Worm (Caenorhabditis elegans) whole organism, young adult: ENCODE measurements around the gene F22F1.2.
"Not testable (repeated sequence)": the region's sequence is repeated elsewhere in the genome, so short reads cannot be mapped to it uniquely, and the experiment has no call there.

Experiments
- B0035.1 ChIP-seq: sonication (generic microtip); optimal IDR thresholded peaks from 2 replicates; lab custom pipeline; 2016; ENCODE audit warnings: missing genetic modification characterization, mild to moderate bottlenecking, missing compliant biosample characterization, missing genotype, missing genetic modification reagents
- B0261.1 ChIP-seq: sonication (generic microtip); optimal IDR thresholded peaks from 2 replicates; lab custom pipeline; 2016; ENCODE audit warnings: mild to moderate bottlenecking, missing genetic modification characterization, moderate library complexity, missing compliant biosample characterization
- D2030.7 ChIP-seq: fragments of 200-800 bp; sonication (Bioruptor generic); IDR thresholded peaks from 2 replicates; pipeline ENCODE4 v1.3.6; 2022; ENCODE audit warnings: missing genetic modification reagents, missing genetic modification characterization, missing compliant biosample characterization
- F23B12.7 ChIP-seq: sonication (generic microtip); optimal IDR thresholded peaks from 2 replicates; lab custom pipeline; 2017; ENCODE audit warnings: missing genetic modification characterization, mild to moderate bottlenecking, missing compliant biosample characterization, antibody characterized with exemption, moderate library complexity; ENCODE audit not compliant: insufficient read depth
- F52B5.7 ChIP-seq: sonication (generic microtip); optimal IDR thresholded peaks from 2 replicates; lab custom pipeline; 2016; ENCODE audit warnings: mild to moderate bottlenecking, missing genetic modification characterization, missing compliant biosample characterization
- T07F8.4 ChIP-seq: sonication (generic microtip); optimal IDR thresholded peaks from 2 replicates; lab custom pipeline; 2016; ENCODE audit warnings: mild to moderate bottlenecking, missing genetic modification characterization, moderate library complexity, missing compliant biosample characterization
- ZK185.1 ChIP-seq: sonication (generic microtip); optimal IDR thresholded peaks from 2 replicates; lab custom pipeline; 2016; ENCODE audit warnings: mild to moderate bottlenecking, missing genetic modification characterization, missing compliant biosample characterization; ENCODE audit not compliant: poor library complexity, severe bottlenecking
- ama-1 ChIP-seq, 3 experiments: fragments of 150-350 bp in 1 of 3; sonication (generic microtip) in 2 of 3; optimal IDR thresholded peaks; 2 replicates each; lab custom pipeline; 2014 to 2018; ENCODE audit warnings: missing biosample characterization in 2 of 3, missing genetic modification characterization in 2 of 3, missing genetic modification reagents in 2 of 3
- aptf-3 ChIP-seq: fragments of 200-800 bp; sonication (Bioruptor generic); IDR thresholded peaks from 2 replicates; pipeline ENCODE4 v1.3.6; 2022; ENCODE audit warnings: missing genetic modification characterization, missing compliant biosample characterization
- atf-7 ChIP-seq: sonication (generic microtip); optimal IDR thresholded peaks from 2 replicates; lab custom pipeline; 2017; ENCODE audit warnings: mild to moderate bottlenecking, missing genetic modification characterization, missing compliant biosample characterization
- athp-1 ChIP-seq: sonication (generic microtip); optimal IDR thresholded peaks from 2 replicates; lab custom pipeline; 2017; ENCODE audit warnings: mild to moderate bottlenecking, missing genetic modification characterization, missing compliant biosample characterization
- attf-5 ChIP-seq: fragments of 200-800 bp; sonication (Bioruptor generic); optimal IDR thresholded peaks from 2 replicates; lab custom pipeline; 2018; ENCODE audit warnings: mild to moderate bottlenecking, missing genetic modification characterization, missing compliant biosample characterization
- cebp-1 ChIP-seq, 2 experiments: fragments of 200-800 bp in 1 of 2; sonication (Bioruptor generic) in 1 of 2; sonication (generic microtip) in 1 of 2; IDR thresholded peaks in 1 of 2; optimal IDR thresholded peaks in 1 of 2; 2 replicates each; pipeline versions ENCODE4 v1.3.6 to Lab custom; 2017 to 2022; ENCODE audit warnings: missing compliant biosample characterization in 2 of 2, missing genetic modification characterization in 2 of 2, mild to moderate bottlenecking in 1 of 2, missing genetic modification reagents in 1 of 2, moderate library complexity in 1 of 2
- die-1 ChIP-seq: sonication (generic microtip); optimal IDR thresholded peaks from 2 replicates; lab custom pipeline; 2016; ENCODE audit warnings: missing genotype, mild to moderate bottlenecking, missing genetic modification characterization, missing compliant biosample characterization
- dox-1 ChIP-seq: fragments of 200-800 bp; sonication (Bioruptor generic); IDR thresholded peaks from 2 replicates; pipeline ENCODE4 v1.3.6; 2022; ENCODE audit warnings: missing genetic modification reagents, missing genetic modification characterization, missing compliant biosample characterization
- him-1 ChIP-seq: sonication (generic microtip); optimal IDR thresholded peaks from 2 replicates; lab custom pipeline; 2016; ENCODE audit warnings: missing genotype, missing genetic modification reagents, missing genetic modification characterization, missing compliant biosample characterization
- hmg-1.2 ChIP-seq: fragments of 200-800 bp; sonication (Bioruptor generic); IDR thresholded peaks from 2 replicates; pipeline ENCODE4 v1.3.6; 2022; ENCODE audit warnings: missing genetic modification reagents, missing genetic modification characterization, missing compliant biosample characterization
- let-607 ChIP-seq, 2 experiments: fragments of 200-800 bp in 1 of 2; sonication (Bioruptor generic) in 1 of 2; sonication (generic microtip) in 1 of 2; optimal IDR thresholded peaks; 2 replicates each; lab custom pipeline; 2016 to 2018; ENCODE audit warnings: mild to moderate bottlenecking in 2 of 2, missing compliant biosample characterization in 2 of 2, missing genetic modification characterization in 2 of 2, moderate library complexity in 2 of 2, missing genotype in 1 of 2
- lin-26 ChIP-seq: fragments of 200-800 bp; sonication (Bioruptor generic); IDR thresholded peaks from 2 replicates; pipeline ENCODE4 v1.3.6; 2022; ENCODE audit warnings: missing genetic modification reagents, missing genetic modification characterization, missing compliant biosample characterization
- lin-35 ChIP-seq, 3 experiments: fragments of 150-350 bp in 2 of 3; sonication (generic microtip) in 1 of 3; optimal IDR thresholded peaks; 2 replicates each; lab custom pipeline; 2014 to 2018; ENCODE audit warnings: missing biosample characterization in 3 of 3, missing genetic modification characterization in 3 of 3, missing genetic modification reagents in 3 of 3
- lin-40 ChIP-seq: sonication (generic microtip); optimal IDR thresholded peaks from 2 replicates; lab custom pipeline; 2016; ENCODE audit warnings: missing genetic modification characterization, mild to moderate bottlenecking, missing compliant biosample characterization, missing genotype, missing genetic modification reagents
- madf-10 ChIP-seq: sonication (generic microtip); optimal IDR thresholded peaks from 2 replicates; lab custom pipeline; 2016; ENCODE audit warnings: mild to moderate bottlenecking, missing genetic modification characterization, missing compliant biosample characterization
- madf-6 ChIP-seq: fragments of 200-800 bp; sonication (Bioruptor generic); IDR thresholded peaks from 2 replicates; pipeline ENCODE4 v1.3.6; 2022; ENCODE audit warnings: missing genetic modification reagents, missing genetic modification characterization, missing compliant biosample characterization
- nfyb-1 ChIP-seq: fragments of 200-800 bp; sonication (Bioruptor generic); IDR thresholded peaks from 2 replicates; pipeline ENCODE4 v1.3.6; 2022; ENCODE audit warnings: missing genetic modification reagents, missing genetic modification characterization, missing compliant biosample characterization
- nhr-27 ChIP-seq: fragments of 200-800 bp; sonication (Bioruptor generic); optimal IDR thresholded peaks from 2 replicates; lab custom pipeline; 2018; ENCODE audit warnings: mild to moderate bottlenecking, missing genetic modification characterization, moderate library complexity, missing compliant biosample characterization
- nhr-80 ChIP-seq: sonication (generic microtip); optimal IDR thresholded peaks from 2 replicates; lab custom pipeline; 2016; ENCODE audit warnings: missing genetic modification characterization, missing compliant biosample characterization
- nhr-90 ChIP-seq: sonication (generic microtip); optimal IDR thresholded peaks from 2 replicates; lab custom pipeline; 2016; ENCODE audit warnings: missing genotype, mild to moderate bottlenecking, missing genetic modification characterization, missing compliant biosample characterization
- pbrm-1 ChIP-seq: fragments of 200-800 bp; sonication (Bioruptor generic); IDR thresholded peaks from 2 replicates; pipeline ENCODE4 v1.3.6; 2022; ENCODE audit warnings: missing genetic modification reagents, missing genetic modification characterization, missing compliant biosample characterization
- rec-8 ChIP-seq, 2 experiments: sonication (generic microtip); optimal IDR thresholded peaks; 2 replicates each; lab custom pipeline; 2016; ENCODE audit warnings: mild to moderate bottlenecking in 2 of 2, missing genetic modification characterization in 2 of 2, missing genetic modification reagents in 2 of 2, missing genotype in 2 of 2, missing biosample characterization in 1 of 2, missing compliant biosample characterization in 1 of 2, moderate library complexity in 1 of 2
- rpc-1 ChIP-seq, 2 experiments: fragments of 150-350 bp in 1 of 2; sonication (generic microtip) in 1 of 2; optimal IDR thresholded peaks; 2 replicates each; lab custom pipeline; 2014 to 2018; ENCODE audit warnings: missing biosample characterization in 1 of 2, missing genetic modification characterization in 1 of 2, missing genetic modification reagents in 1 of 2, missing genotype in 1 of 2
- snpc-3.4 ChIP-seq: sonication (generic microtip); optimal IDR thresholded peaks from 2 replicates; lab custom pipeline; 2017; ENCODE audit warnings: missing genetic modification characterization, mild to moderate bottlenecking, missing compliant biosample characterization, antibody characterized with exemption, moderate library complexity, missing genotype, missing genetic modification reagents
- snpc-4 ChIP-seq, 5 experiments: fragments of 150-350 bp in 1 of 5; sonication (generic microtip) in 4 of 5; optimal IDR thresholded peaks; 2 replicates each; lab custom pipeline; 2014 to 2018; ENCODE audit warnings: missing genetic modification characterization in 5 of 5, missing biosample characterization in 3 of 5, antibody characterized with exemption in 2 of 5, mild to moderate bottlenecking in 2 of 5, missing compliant biosample characterization in 2 of 5, missing genotype in 2 of 5, moderate library complexity in 2 of 5, missing genetic modification reagents in 1 of 5
- sptf-2 ChIP-seq: fragments of 200-800 bp; sonication (Bioruptor generic); optimal IDR thresholded peaks from 2 replicates; lab custom pipeline; 2018; ENCODE audit warnings: mild to moderate bottlenecking, missing genetic modification characterization, missing compliant biosample characterization
- tbp1 ChIP-seq: fragments of 200-800 bp; sonication (Bioruptor generic); optimal IDR thresholded peaks from 2 replicates; lab custom pipeline; 2018; ENCODE audit warnings: mild to moderate bottlenecking, missing genetic modification characterization, missing compliant biosample characterization
- ztf-18 ChIP-seq: sonication (generic microtip); optimal IDR thresholded peaks from 2 replicates; lab custom pipeline; 2016; ENCODE audit warnings: missing genotype, mild to moderate bottlenecking, missing genetic modification characterization, missing compliant biosample characterization
- ztf-22 ChIP-seq: fragments of 200-800 bp; sonication (Bioruptor generic); optimal IDR thresholded peaks from 2 replicates; lab custom pipeline; 2018; ENCODE audit warnings: mild to moderate bottlenecking, missing genetic modification characterization, moderate library complexity, missing compliant biosample characterization
- ztf-26 ChIP-seq: sonication (generic microtip); optimal IDR thresholded peaks from 2 replicates; lab custom pipeline; 2017; ENCODE audit warnings: missing genetic modification characterization, missing compliant biosample characterization

F22F1.2 gene

ce11 chrX:8155447-8155877 is 4.9 kb upstream of the F22F1.2 start (continued):
- peak; percentile 53; the same call in 1 of the 2 replicates for TF ChIP-seq dox-1 (GFP tag; lab: Robert Waterston, UW)

ce11 chrX:8154374-8154836 is 3.9 kb upstream of the F22F1.2 start:
- TF ChIP-seq lin-40 (tag; lab: Kevin White, UChicago) (peak; percentile 22), rec-8 (tag; optimal IDR thresholded peaks at IDR 0.05; lab: Kevin White, UChicago) (peak in 1 of 2 experiments; percentile 62), him-1 (tag; lab: Kevin White, UChicago) (peak; percentile 54), atf-7 (tag; lab: Kevin White, UChicago) (peak; percentile 6), athp-1 (tag; lab: Kevin White, UChicago) (peak; percentile 36), F23B12.7 (tag; lab: Kevin White, UChicago) (peak; percentile 55), nhr-80 (tag; lab: Kevin White, UChicago) (peak; percentile 12), ztf-22 (peak; percentile 47), B0261.1 (tag; lab: Kevin White, UChicago) (peak; percentile 84), attf-5 (GFP tag; lab: Kevin White, UChicago) (peak; percentile 19), F52B5.7 (tag; lab: Kevin White, UChicago) (peak; percentile 41), nfyb-1 (peak; percentile 74; the same call in 1 of the 2 replicates), dox-1 (GFP tag; lab: Robert Waterston, UW) (peak; percentile 46), tbp1 (peak; percentile 86), lin-35 (GFP tag; optimal IDR thresholded peaks at IDR 0.05; lab: Kevin White, UChicago) (peak in 1 of 3 experiments; percentile 14), aptf-3 (GFP tag; lab: Robert Waterston, UW) (0 out of 2 replicates have a peak, but pooled peaks have one; percentile 32), sptf-2 (GFP tag; lab: Kevin White, UChicago) (peak; percentile 20), D2030.7 (GFP tag; lab: Robert Waterston, UW) (peak; percentile 59), ama-1 (GFP tag; optimal IDR thresholded peaks at IDR 0.05; lab: Kevin White, UChicago) (peak in 1 of 2 experiments; percentile 23), die-1 (peak; percentile 85), T07F8.4 (peak; percentile 2), hmg-1.2 (peak; percentile 53), madf-10 (tag; lab: Kevin White, UChicago) (peak; percentile 25), madf-6 (GFP tag; lab: Robert Waterston, UW) (0 out of 2 replicates have a peak, but pooled peaks have one; percentile 12), cebp-1 (tag; optimal IDR thresholded peaks at IDR 0.05; lab: Kevin White, UChicago) (peak; percentile 39), nhr-27 (tag; lab: Kevin White, UChicago) (peak; percentile 15), let-607 (tag; optimal IDR thresholded peaks at IDR 0.05; lab: Kevin White, UChicago) (peak in 1 of 2 experiments; percentile 39), snpc-4 (GFP tag; optimal IDR thresholded peaks at IDR 0.05; lab: Kevin White, UChicago) (peak; percentile 43), snpc-4 (tag; optimal IDR thresholded peaks at IDR 0.05; lab: Kevin White, UChicago) (peak in 3 of 4 experiments; percentile 3 to 53 (median 14)), snpc-3.4 (peak; percentile 56), ztf-18 (tag; lab: Kevin White, UChicago) (peak; percentile 61), B0035.1 (tag; lab: Kevin White, UChicago) (peak; percentile 29), lin-26 (GFP tag; lab: Robert Waterston, UW) (peak; percentile 73; the same call in 1 of the 2 replicates), nhr-90 (tag; lab: Kevin White, UChicago) (peak; percentile 58), ZK185.1 (peak; percentile 52), rpc-1 (optimal IDR thresholded peaks at IDR 0.05; lab: Kevin White, UChicago) (peak; percentile 88), rpc-1 (tag; optimal IDR thresholded peaks at IDR 0.05; lab: Kevin White, UChicago) (peak; percentile 90), pbrm-1 (GFP tag; lab: Robert Waterston, UW) (peak; percentile 76), ztf-26 (tag; lab: Kevin White, UChicago) (peak; percentile 38)
- not testable (repeated sequence) for TF ChIP-seq ama-1 (optimal IDR thresholded peaks at IDR 0.05; lab: Kevin White, UChicago); cebp-1 (GFP tag; IDR thresholded peaks at IDR 0.05; lab: Robert Waterston, UW)
